Fruit fly (Drosophila melanogaster) whole organism, larva: ENCODE measurements around the gene CG5466.

Experiments used
- noc ChIP-seq: fragments of 200-800 bp; sonication (Bioruptor generic); optimal IDR thresholded peaks from 3 replicates; lab custom pipeline; 2019; ENCODE audit warnings: missing biosample characterization, mild to moderate bottlenecking, missing genetic modification characterization, moderate library complexity

Gene CG5466

dm6 chr3R:20617583-20617982, at the start of gene CG5466:
CG5466 (plus strand) TSS chr3R:20617883.
- TF ChIP-seq noc = no peak

DNA sequence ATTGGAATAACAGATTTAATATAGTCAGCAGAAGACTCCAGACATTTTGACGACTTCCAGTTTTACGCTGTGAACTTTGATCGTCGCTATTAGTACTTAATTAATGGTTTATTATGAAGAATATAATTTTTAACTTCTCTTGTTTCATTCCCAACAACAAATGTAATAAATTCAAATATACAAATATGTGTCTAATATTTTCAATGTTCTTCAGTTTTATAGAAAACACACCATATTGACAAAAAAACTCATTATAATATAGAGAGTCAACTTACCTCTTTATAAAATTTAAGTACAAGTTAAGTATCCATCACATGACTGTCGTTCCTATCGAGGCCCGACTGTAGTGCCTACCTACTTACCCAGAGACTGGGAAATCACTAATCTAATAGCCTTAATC, 44.4 kb upstream of the CG5466 start:
- no peak for TF ChIP-seq noc

dm6 chr3R:20574535-20574980, 43.1 kb upstream of the CG5466 start:
- TF ChIP-seq noc = peak; percentile 72

DNA sequence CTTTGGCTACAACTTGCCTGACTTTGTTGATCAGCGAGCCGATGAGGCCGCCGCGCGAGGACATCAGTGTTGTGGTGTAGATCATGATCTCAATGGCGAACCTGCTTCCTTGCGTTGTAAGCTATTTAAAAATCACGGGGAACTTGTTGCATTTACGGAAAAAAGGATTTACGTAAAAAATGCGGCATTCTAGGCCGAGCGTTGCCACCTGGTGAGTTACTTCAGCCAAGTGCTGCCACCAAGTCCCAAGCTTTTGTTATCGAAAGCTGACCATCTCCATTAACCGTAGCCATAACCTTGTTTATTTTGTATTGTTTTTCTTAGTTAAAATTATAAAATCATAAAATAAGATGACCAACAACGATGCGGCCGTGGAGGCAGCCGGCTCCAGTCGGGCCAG, 40.9 kb upstream of the CG5466 start, which contains the start of the genes TFAM and CG5412:
Gene TFAM (minus strand): TSS at position 222 of the 400 bp plus-strand sequence.
Gene CG5412 (plus strand): TSS at position 265 of the 400 bp plus-strand sequence.
- TF ChIP-seq noc = no peak

- peak; percentile 80 for TF ChIP-seq noc
Measured at dm6 chr3R:20579816-20580215, 37.9 kb upstream of the CG5466 start, which contains the start of the genes EloB and Srp14. EloB (minus strand) TSS chr3R:20579850. Srp14 (plus strand) TSS chr3R:20580115.

DNA sequence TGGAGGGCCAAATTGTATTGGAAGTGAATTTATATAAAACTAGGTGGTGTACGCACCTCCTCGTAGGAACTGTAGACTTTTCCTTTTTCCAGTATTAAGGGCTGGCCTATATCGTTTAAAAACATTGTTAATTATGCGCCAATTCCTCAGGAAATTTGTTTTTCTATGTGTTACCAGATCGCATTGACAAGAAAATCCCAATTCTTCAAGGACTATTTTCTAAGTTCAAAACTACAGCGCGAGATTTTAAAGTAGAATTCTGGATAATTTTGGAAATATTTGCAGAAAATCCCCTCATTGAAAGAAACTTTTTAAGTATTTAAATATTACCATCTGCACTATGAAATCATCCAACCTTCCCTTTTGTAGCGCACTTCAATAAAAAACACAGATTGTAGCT, 36.3 kb upstream of the CG5466 start, which contains the start of gene CG34008:
Gene CG34008 (minus strand): TSS at position 147 of the 400 bp plus-strand sequence.
- no peak for TF ChIP-seq noc

- TF ChIP-seq noc = no peak
Measured at dm6 chr3R:20585566-20585965, 32.1 kb upstream of the CG5466 start, which contains the start of gene CG16953. CG16953 (minus strand) TSS chr3R:20585833.

DNA sequence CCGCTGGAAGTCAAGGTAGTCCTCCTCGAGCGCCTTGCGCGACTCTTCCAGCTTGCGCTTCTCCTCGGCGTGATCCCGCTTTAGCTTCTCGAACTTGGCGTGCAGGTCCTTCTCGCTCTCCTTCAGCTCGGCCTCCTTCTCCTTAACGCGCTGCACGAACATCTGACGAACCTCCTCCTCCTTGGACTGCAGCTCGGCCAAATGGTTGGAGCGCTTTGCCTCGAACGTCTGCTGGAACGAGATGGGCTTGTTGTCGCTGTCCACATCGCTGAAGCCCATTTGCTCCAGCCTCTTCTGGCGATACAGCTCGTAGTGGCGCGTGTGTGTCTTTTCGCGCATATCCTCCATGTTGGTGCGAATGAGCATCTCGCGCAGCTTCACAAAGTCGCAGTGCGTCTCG, 31.3 kb upstream of the CG5466 start:
- TF ChIP-seq noc = no peak

DNA sequence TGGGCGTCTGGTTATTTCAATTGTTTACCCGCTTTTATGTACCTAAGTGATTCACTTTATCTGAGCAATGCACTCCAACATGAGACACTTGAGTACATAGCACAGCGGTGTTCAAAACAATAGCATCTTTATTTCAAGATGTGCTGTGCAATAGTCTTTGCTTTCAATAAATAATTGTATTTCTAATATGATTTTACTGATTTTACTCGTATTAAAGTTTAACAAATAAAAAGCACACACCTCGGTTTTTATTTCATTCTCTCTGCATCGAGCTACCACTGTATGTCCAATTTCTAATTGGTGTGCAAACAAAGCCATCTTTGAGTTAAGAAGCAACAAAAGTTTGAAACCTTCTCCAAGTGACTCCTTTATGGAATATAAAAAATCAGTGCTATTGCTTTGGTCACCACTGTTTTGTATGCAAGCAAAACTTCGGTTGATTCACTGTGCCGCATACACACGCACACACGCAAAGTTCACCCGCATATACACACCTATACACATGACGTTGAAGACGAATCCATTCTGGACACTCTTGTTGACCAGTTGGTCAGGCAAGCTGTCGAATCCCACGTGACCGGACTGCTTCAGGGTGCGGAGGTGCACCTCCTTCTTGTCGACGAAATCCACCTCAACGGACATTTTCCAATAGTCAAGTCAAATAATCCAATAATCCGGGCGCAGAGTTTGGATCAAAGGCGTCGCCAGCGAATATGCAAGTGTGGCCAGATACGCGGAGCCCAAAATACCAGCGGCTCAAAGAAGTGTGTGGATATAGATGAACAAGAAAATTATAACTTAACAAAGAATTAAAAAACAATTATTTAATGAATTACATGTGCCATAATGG, 29.8 kb upstream of the CG5466 start, which contains the start of gene Septin2:
Gene Septin2 (minus strand): TSS at position 727 of the 850 bp plus-strand sequence.
- TF ChIP-seq noc = peak; percentile 77

- TF ChIP-seq noc = peak; percentile 36
Measured at dm6 chr3R:20588480-20588785, 29.2 kb upstream of the CG5466 start, which contains the start of gene Srp72. Srp72 (plus strand) TSS chr3R:20588711.

DNA sequence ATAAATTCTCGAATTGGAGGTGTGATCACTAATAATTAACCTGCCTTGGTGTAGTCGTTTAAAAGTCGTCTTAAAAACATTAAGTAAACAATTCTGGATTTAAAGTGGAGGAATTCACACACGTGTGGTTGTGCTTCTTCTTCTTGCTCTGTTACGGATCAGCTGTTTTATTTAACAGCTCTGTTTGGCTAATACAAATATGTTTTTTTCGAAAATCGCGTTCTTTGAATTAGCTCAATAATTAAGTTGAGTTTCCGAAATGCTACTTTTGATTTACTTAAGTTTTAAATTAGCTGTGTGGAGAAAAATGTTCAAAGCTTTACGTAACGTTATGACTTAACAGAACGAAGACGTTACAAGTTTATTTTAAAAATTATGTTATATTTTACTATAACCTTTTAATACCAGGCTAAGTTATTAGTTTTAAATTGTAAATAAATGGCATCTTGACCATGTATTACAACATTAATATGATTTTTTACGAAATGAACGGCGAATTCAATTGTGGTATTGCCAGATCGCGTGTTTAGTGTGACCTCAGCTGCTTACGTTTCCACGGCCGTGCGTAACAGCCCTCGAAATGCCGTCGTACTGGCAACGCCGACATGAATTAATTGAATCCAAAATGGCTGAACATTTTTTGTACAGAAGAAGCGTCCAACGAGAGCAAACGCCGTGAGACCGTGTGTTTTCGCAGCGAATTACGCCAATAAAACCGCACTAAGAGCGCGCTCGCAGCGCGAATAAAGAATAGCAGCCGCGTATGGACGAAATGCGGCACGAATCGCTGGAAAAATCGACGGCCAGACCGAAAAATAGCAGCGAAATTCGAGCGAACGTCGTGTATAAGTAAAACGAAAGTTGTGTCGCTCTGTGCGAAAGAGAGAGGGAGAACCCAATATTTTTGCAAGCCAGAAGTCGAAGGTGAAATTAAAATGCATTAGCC, 24.9 kb upstream of the CG5466 start, which contains the start of the genes Pus1 and bon:
Gene Pus1 (minus strand): TSS at position 155 of the 946 bp plus-strand sequence.
Gene bon (plus strand): TSS at position 623 of the 946 bp plus-strand sequence.
- TF ChIP-seq noc = peak; percentile 1

- TF ChIP-seq noc = no peak
Measured at dm6 chr3R:20593463-20593838, 24.2 kb upstream of the CG5466 start.

DNA sequence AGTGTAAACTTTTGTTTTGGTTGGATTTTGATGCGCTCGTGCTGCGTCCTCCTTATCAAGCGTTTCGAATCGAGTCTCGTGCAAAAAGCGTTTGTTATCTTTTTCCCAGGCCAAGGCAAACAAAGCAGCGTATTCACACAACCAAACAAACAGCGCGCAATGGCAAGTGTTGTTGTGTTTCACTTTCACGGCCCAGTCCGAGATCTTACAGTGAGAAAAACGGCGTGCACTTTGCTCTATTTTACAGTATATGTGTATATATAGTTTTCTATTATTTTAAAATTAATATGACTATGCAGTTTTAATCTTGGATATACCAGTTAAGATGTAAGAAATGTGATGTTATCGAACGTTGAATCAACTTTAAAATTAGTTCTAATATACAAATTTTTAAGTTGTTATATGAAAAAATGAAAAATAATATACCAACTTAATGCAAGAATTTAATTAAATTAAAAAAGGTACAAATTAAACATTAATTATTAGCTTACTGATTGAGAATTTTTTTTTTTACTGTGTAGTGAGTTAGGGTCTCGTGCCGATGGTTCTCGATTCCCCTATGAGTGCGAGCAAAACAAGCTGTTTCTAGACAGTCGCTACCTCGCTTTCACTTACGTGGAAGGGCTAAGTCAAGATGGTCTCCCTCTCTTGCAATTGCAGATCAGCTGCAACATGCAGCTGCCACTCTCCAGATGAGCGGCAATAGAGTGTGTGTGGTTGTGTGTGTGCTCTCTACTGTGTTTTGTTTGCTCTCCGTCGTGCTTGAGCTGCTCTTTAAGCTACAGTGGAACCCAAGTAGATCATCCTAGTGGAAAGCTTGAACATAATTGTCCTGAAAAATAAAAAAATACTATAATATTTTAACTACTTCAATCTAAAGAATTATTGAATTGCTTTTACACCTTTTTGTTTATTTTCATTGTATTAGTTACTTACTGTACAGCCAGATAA, 23.2 kb upstream of the CG5466 start:
- peak; percentile 91 for TF ChIP-seq noc

DNA sequence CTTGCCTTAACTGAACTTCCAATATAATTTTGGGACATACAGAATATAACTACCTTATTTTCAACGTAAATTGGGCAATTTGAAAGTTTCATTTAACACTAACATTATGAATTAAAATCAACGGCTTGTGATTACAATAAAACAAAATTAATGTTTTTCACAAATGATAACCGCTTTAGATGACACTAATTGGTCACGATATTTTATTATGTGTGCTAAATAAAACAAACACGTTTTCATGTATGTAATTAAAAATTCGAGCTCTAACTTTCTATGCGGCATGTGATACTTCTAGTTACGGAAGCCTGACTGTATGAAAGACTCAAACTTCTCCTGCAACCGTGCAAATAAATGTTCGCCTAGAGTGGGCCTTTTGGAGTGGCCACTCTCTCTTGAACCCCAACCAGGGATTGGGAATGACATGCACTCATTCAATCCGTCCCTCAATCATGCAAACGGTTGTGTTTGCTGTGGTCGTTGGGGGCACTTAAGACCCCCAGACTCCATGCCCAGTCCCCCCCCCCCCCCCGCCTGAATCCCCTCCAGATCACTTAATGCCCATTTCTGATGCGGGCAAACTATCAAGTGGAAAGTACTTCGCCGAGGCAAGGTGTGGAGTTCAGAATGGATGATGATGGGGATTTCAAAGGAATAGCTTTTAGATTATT, 22.4 kb upstream of the CG5466 start:
- no peak for TF ChIP-seq noc

- no peak for TF ChIP-seq noc
Measured at dm6 chr3R:20595901-20596300, 21.8 kb upstream of the CG5466 start.
